Fruit fly (Drosophila melanogaster): Measurements from ENCODE around the gene Pink1.

Gene Pink1

dm6 chrX:6646846-6647245, 36.8 kb upstream of the Pink1 start (continued):
- TF ChIP-seq CG9139 (GFP tag; optimal IDR thresholded peaks at IDR 0.05) = no peak
- peak; percentile 9 for TF ChIP-seq CG3919 (GFP tag; optimal IDR thresholded peaks at IDR 0.05)
- peak; percentile 37 for TF ChIP-seq CG32006 (GFP tag; optimal IDR thresholded peaks at IDR 0.05)
- peak; percentile 3 for TF ChIP-seq Ets96B (tag; optimal IDR thresholded peaks at IDR 0.05)
- no peak for TF ChIP-seq CG11294 (GFP tag; IDR thresholded peaks at IDR 0.05)
- peak; percentile 18 for TF ChIP-seq Sox14 (GFP tag; optimal IDR thresholded peaks at IDR 0.05)
- peak; percentile 31 for TF ChIP-seq achi (GFP tag; optimal IDR thresholded peaks at IDR 0.05)
- TF ChIP-seq Lpt (GFP tag; optimal IDR thresholded peaks at IDR 0.05) = peak; percentile 9
- no peak for TF ChIP-seq cyc (GFP tag; optimal IDR thresholded peaks at IDR 0.05)
- no peak for TF ChIP-seq CG6808 (GFP tag; optimal IDR thresholded peaks at IDR 0.05)
- TF ChIP-seq CG15336 (GFP tag; IDR thresholded peaks at IDR 0.05) = peak; percentile 42; the same call in 1 of the 2 replicates
- no peak for TF ChIP-seq net (GFP tag; optimal IDR thresholded peaks at IDR 0.05)
- TF ChIP-seq Hr39 (GFP tag; optimal IDR thresholded peaks at IDR 0.05) = no peak
- TF ChIP-seq CG6276 (GFP tag; optimal IDR thresholded peaks at IDR 0.05) = no peak
- TF ChIP-seq Eip75B (GFP tag; optimal IDR thresholded peaks at IDR 0.05) = no peak
- no peak for TF ChIP-seq spab (GFP tag; optimal IDR thresholded peaks at IDR 0.05)
- TF ChIP-seq Ets21C (GFP tag; optimal IDR thresholded peaks at IDR 0.05) = no peak

- TF ChIP-seq Sox102F (GFP tag; optimal IDR thresholded peaks at IDR 0.05) = peak; percentile 68
- TF ChIP-seq CG4318 (GFP tag; optimal IDR thresholded peaks at IDR 0.05) = no peak
- peak; percentile 46 for TF ChIP-seq fd85E (GFP tag; optimal IDR thresholded peaks at IDR 0.05)
- peak; percentile 60 for TF ChIP-seq CG8632 (GFP tag; optimal IDR thresholded peaks at IDR 0.05)
- TF ChIP-seq Hr38 (GFP tag; optimal IDR thresholded peaks at IDR 0.05) = no peak
- peak; percentile 53 for TF ChIP-seq CG9139 (GFP tag; optimal IDR thresholded peaks at IDR 0.05)
- TF ChIP-seq lz (GFP tag; optimal IDR thresholded peaks at IDR 0.05) = peak; percentile 50
- TF ChIP-seq net (GFP tag; optimal IDR thresholded peaks at IDR 0.05) = peak; percentile 70
- peak; percentile 45 for TF ChIP-seq CG3032 (tag; optimal IDR thresholded peaks at IDR 0.05)
- TF ChIP-seq CG11762 (GFP tag; optimal IDR thresholded peaks at IDR 0.05; ENCODE audit: insufficient read depth) = peak; percentile 32
- peak; percentile 53; the same call in 1 of the 3 replicates for TF ChIP-seq eg (GFP tag; IDR thresholded peaks at IDR 0.05)
- TF ChIP-seq dac (GFP tag; optimal IDR thresholded peaks at IDR 0.05) = peak; percentile 22
- TF ChIP-seq CG11294 (GFP tag; IDR thresholded peaks at IDR 0.05) = no peak
- no peak for TF ChIP-seq CG15336 (GFP tag; IDR thresholded peaks at IDR 0.05)
- TF ChIP-seq CG6854 (GFP tag; optimal IDR thresholded peaks at IDR 0.05) = peak; percentile 66
- TF ChIP-seq CG6808 (GFP tag; optimal IDR thresholded peaks at IDR 0.05) = peak; percentile 74
- TF ChIP-seq Eip78C (GFP tag) = peak; percentile 91
- TF ChIP-seq Ets96B (tag; optimal IDR thresholded peaks at IDR 0.05) = peak; percentile 32
- TF ChIP-seq Eip93F (GFP tag; optimal IDR thresholded peaks at IDR 0.05) = peak; percentile 18
- peak; percentile 35 for TF ChIP-seq Lpt (GFP tag; optimal IDR thresholded peaks at IDR 0.05)
- TF ChIP-seq Gug (GFP tag; IDR thresholded peaks at IDR 0.05) = no peak
- peak; percentile 64 for TF ChIP-seq CG34406 (GFP tag; optimal IDR thresholded peaks at IDR 0.05)
- no peak for TF ChIP-seq CG11902 (GFP tag; optimal IDR thresholded peaks at IDR 0.05)
- peak; percentile 58 for TF ChIP-seq Blimp-1 (GFP tag; optimal IDR thresholded peaks at IDR 0.05)
- TF ChIP-seq CG16779 (tag; optimal IDR thresholded peaks at IDR 0.05) = peak; percentile 31
- TF ChIP-seq salr (GFP tag; optimal IDR thresholded peaks at IDR 0.05) = peak; percentile 4 to 27
- peak; percentile 54; the same call in 1 of the 3 replicates for TF ChIP-seq CG6163 (GFP tag; IDR thresholded peaks at IDR 0.05)
- TF ChIP-seq CG8319 (GFP tag; optimal IDR thresholded peaks at IDR 0.05) = peak; percentile 55
- peak; percentile 33 for TF ChIP-seq dsx (GFP tag; optimal IDR thresholded peaks at IDR 0.05; ENCODE audit: poor library complexity, severe bottlenecking)
- TF ChIP-seq CG10631 (GFP tag; optimal IDR thresholded peaks at IDR 0.05) = peak; percentile 46
- TF ChIP-seq Sox14 (GFP tag; optimal IDR thresholded peaks at IDR 0.05) = peak; percentile 53
- TF ChIP-seq Smox (GFP tag; optimal IDR thresholded peaks at IDR 0.05) = peak; percentile 56
- peak; percentile 67 for TF ChIP-seq acj6 (GFP tag; optimal IDR thresholded peaks at IDR 0.05)
- TF ChIP-seq CG32006 (GFP tag; optimal IDR thresholded peaks at IDR 0.05) = peak; percentile 42
- TF ChIP-seq CG7368 (GFP tag; optimal IDR thresholded peaks at IDR 0.05) = peak; percentile 60
- TF ChIP-seq cyc (GFP tag; optimal IDR thresholded peaks at IDR 0.05) = peak; percentile 57
- peak; percentile 72 for TF ChIP-seq Met (GFP tag; optimal IDR thresholded peaks at IDR 0.05)
- TF ChIP-seq CG3919 (GFP tag; optimal IDR thresholded peaks at IDR 0.05) = peak; percentile 64
- TF ChIP-seq vri (GFP tag; optimal IDR thresholded peaks at IDR 0.05) = peak; percentile 59
- TF ChIP-seq Hr4 (GFP tag; optimal IDR thresholded peaks at IDR 0.05) = no peak
- TF ChIP-seq Eip75B (GFP tag; optimal IDR thresholded peaks at IDR 0.05) = peak; percentile 42
- TF ChIP-seq pdm3 (GFP tag; optimal IDR thresholded peaks at IDR 0.05) = peak; percentile 69
These were observed 29.3 kb upstream of the Pink1 start, which contains the start of the genes CG3226 and Cdc7 for dm6 chrX:6654198-6654831. TSS of gene CG3226 (minus strand) at chrX:6654248. TSS of gene Cdc7 (plus strand) at chrX:6654541.

All from whole organism, prepupa.